Worm (Caenorhabditis elegans): Measurements from ENCODE around the gene F44D12.8.

DNA sequence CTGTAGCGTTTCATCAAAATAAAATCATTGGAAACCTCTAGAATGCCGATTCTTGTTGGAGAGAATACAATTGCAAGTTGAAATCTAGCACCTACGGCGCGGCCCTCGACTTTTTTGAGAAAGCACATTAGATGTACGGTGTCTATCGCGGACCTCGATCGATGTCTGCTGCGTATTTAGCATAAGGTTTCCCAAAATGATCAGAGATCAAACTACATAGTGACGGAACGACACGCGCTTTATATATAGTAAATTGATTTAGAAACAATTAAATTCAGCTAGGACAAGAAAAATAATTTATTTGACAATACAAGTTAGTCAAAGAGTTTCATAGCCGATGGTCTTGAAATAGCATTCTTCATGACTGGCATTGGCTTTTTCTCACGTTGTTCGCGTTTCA is 3.0 kb downstream of the F44D12.8 start:
- TF ChIP-seq nhr-76 (tag; optimal IDR thresholded peaks at IDR 0.05) (no peak), C04F5.9 (tag; optimal IDR thresholded peaks at IDR 0.05) (no peak), ceh-90 (tag; optimal IDR thresholded peaks at IDR 0.05) (no peak), fos-1 (tag; optimal IDR thresholded peaks at IDR 0.05) (no peak), zag-1 (tag; optimal IDR thresholded peaks at IDR 0.05) (no peak)
